Fruit fly (Drosophila melanogaster): ENCODE measurements around the gene mtSSB.
A peak's percentile ranks its signal among the peaks of the same experiment; 100 is the strongest.

The mtSSB gene

dm6 chr3R:16235215-16235937 lies 30.3 kb upstream of the mtSSB start (continued):
- TF ChIP-seq Hr39 (GFP tag; optimal IDR thresholded peaks at IDR 0.05) (no peak), CG3032 (tag; optimal IDR thresholded peaks at IDR 0.05) (no peak), Gug (GFP tag; IDR thresholded peaks at IDR 0.05) (no peak), svp (GFP tag) (peak; percentile 96), CG6792 (GFP tag; optimal IDR thresholded peaks at IDR 0.05) (no peak), Hr38 (GFP tag; optimal IDR thresholded peaks at IDR 0.05) (no peak), CG6276 (GFP tag; optimal IDR thresholded peaks at IDR 0.05) (no peak), ss (GFP tag; optimal IDR thresholded peaks at IDR 0.05) (no peak), Lpt (GFP tag; optimal IDR thresholded peaks at IDR 0.05) (peak; percentile 58), net (GFP tag; optimal IDR thresholded peaks at IDR 0.05) (no peak), CG11902 (GFP tag; optimal IDR thresholded peaks at IDR 0.05) (no peak)

- peak; percentile 91 for TF ChIP-seq fd59A (GFP tag; optimal IDR thresholded peaks at IDR 0.05)
- no peak for TF ChIP-seq fd85E (GFP tag; optimal IDR thresholded peaks at IDR 0.05)
- TF ChIP-seq CG8319 (GFP tag; optimal IDR thresholded peaks at IDR 0.05), result peak; percentile 55
- peak; percentile 60 for TF ChIP-seq Blimp-1 (GFP tag; optimal IDR thresholded peaks at IDR 0.05)
- peak; percentile 78 for TF ChIP-seq Hr39 (GFP tag; optimal IDR thresholded peaks at IDR 0.05)
- peak; percentile 77 for TF ChIP-seq CG11902 (GFP tag; optimal IDR thresholded peaks at IDR 0.05)
- TF ChIP-seq net (GFP tag; optimal IDR thresholded peaks at IDR 0.05), result peak; percentile 74
- peak; percentile 79 for TF ChIP-seq CG6792 (GFP tag; optimal IDR thresholded peaks at IDR 0.05)
- no peak for TF ChIP-seq CG8119 (GFP tag; IDR thresholded peaks at IDR 0.05)
- TF ChIP-seq CG10669 (GFP tag; optimal IDR thresholded peaks at IDR 0.05), result peak; percentile 90
- peak; percentile 89 for TF ChIP-seq CG6276 (GFP tag; optimal IDR thresholded peaks at IDR 0.05)
- TF ChIP-seq pdm3 (GFP tag; optimal IDR thresholded peaks at IDR 0.05), result peak; percentile 87
- TF ChIP-seq spab (GFP tag; optimal IDR thresholded peaks at IDR 0.05), result peak; percentile 92
- TF ChIP-seq cyc (GFP tag; optimal IDR thresholded peaks at IDR 0.05), result peak; percentile 83
- peak; percentile 36 for TF ChIP-seq CG7368 (GFP tag; optimal IDR thresholded peaks at IDR 0.05)
- TF ChIP-seq svp (GFP tag), result peak; percentile 78
- no peak for TF ChIP-seq CG6854 (GFP tag; optimal IDR thresholded peaks at IDR 0.05)
- peak; percentile 85 for TF ChIP-seq OdsH (GFP tag; optimal IDR thresholded peaks at IDR 0.05)
- peak; percentile 90 for TF ChIP-seq Hr4 (GFP tag; optimal IDR thresholded peaks at IDR 0.05)
- peak; percentile 73 for TF ChIP-seq CG9139 (GFP tag; optimal IDR thresholded peaks at IDR 0.05)
- peak; percentile 31 for TF ChIP-seq vri (GFP tag; optimal IDR thresholded peaks at IDR 0.05)
- TF ChIP-seq CG1621 (tag; optimal IDR thresholded peaks at IDR 0.05), result peak; percentile 45
- peak; percentile 79 to 89 for TF ChIP-seq ss (GFP tag; optimal IDR thresholded peaks at IDR 0.05)
- peak; percentile 92 for TF ChIP-seq CG6808 (GFP tag; optimal IDR thresholded peaks at IDR 0.05)
- TF ChIP-seq CG34406 (GFP tag; optimal IDR thresholded peaks at IDR 0.05), result peak; percentile 82
- TF ChIP-seq achi (GFP tag; optimal IDR thresholded peaks at IDR 0.05), result peak; percentile 83
- no peak for TF ChIP-seq eg (GFP tag; IDR thresholded peaks at IDR 0.05)
- peak; percentile 90 for TF ChIP-seq topi (GFP tag; optimal IDR thresholded peaks at IDR 0.05)
- peak; percentile 88 for TF ChIP-seq Smox (GFP tag; optimal IDR thresholded peaks at IDR 0.05)
- TF ChIP-seq CG3919 (GFP tag; optimal IDR thresholded peaks at IDR 0.05), result peak; percentile 83
- no peak for TF ChIP-seq Gug (GFP tag; IDR thresholded peaks at IDR 0.05)
- TF ChIP-seq Hr38 (GFP tag; optimal IDR thresholded peaks at IDR 0.05), result no peak
- TF ChIP-seq CG11294 (GFP tag; IDR thresholded peaks at IDR 0.05), result no peak
- peak; percentile 28 for TF ChIP-seq Eip93F (GFP tag; optimal IDR thresholded peaks at IDR 0.05)
- peak; percentile 28 for TF ChIP-seq Lpt (GFP tag; optimal IDR thresholded peaks at IDR 0.05)
- TF ChIP-seq CG16779 (tag; optimal IDR thresholded peaks at IDR 0.05), result peak; percentile 63
- TF ChIP-seq CG10631 (GFP tag; optimal IDR thresholded peaks at IDR 0.05), result peak; percentile 87
- peak; percentile 88 for TF ChIP-seq lz (GFP tag; optimal IDR thresholded peaks at IDR 0.05)
- peak; percentile 95 for TF ChIP-seq CG32006 (GFP tag; optimal IDR thresholded peaks at IDR 0.05)
- peak; percentile 86 for TF ChIP-seq Sox102F (GFP tag; optimal IDR thresholded peaks at IDR 0.05)
- TF ChIP-seq dac (GFP tag; optimal IDR thresholded peaks at IDR 0.05), result peak; percentile 71
- TF ChIP-seq salr (GFP tag; optimal IDR thresholded peaks at IDR 0.05), result peak; percentile 49 to 87
- TF ChIP-seq CG4318 (GFP tag; optimal IDR thresholded peaks at IDR 0.05), result peak; percentile 79
- peak; percentile 81 for TF ChIP-seq CG11762 (GFP tag; optimal IDR thresholded peaks at IDR 0.05; ENCODE audit: insufficient read depth)
- TF ChIP-seq CG3032 (tag; optimal IDR thresholded peaks at IDR 0.05), result peak; percentile 91
- peak; percentile 91 for TF ChIP-seq Met (GFP tag; optimal IDR thresholded peaks at IDR 0.05)
- no peak for TF ChIP-seq fkh (GFP tag; optimal IDR thresholded peaks at IDR 0.05)
Observed at dm6 chr3R:16234745-16235149, 29.7 kb upstream of the mtSSB start.
